Fruit fly (Drosophila melanogaster) whole organism, embryonic: ENCODE measurements around the gene Mms19.

Experiments used
- CG3726 ChIP-seq: fragments of 200-800 bp; sonication (Bioruptor generic); IDR thresholded peaks from 3 replicates; pipeline ENCODE4, ENCODE4 v1.3.6; 2022; ENCODE audit warnings: missing biosample characterization, missing genetic modification characterization
- Hsf ChIP-seq: fragments of 200-800 bp; sonication (Bioruptor generic); optimal IDR thresholded peaks from 3 replicates; lab custom pipeline; 2016; ENCODE audit warnings: missing biosample characterization, missing genetic modification characterization

- TF ChIP-seq CG3726 (GFP tag; lab: Robert Waterston, UW) (no peak), Hsf (GFP tag; lab: Kevin White, UChicago) (no peak)
Observed at dm6 chr3R:5257147-5257487, 24.8 kb downstream of the Mms19 start.
